Worm (Caenorhabditis elegans) whole organism, early embryonic: Measurements from ENCODE around the gene K12H6.8.

Source experiments
- F13C5.2 ChIP-seq: sonication (generic microtip); optimal IDR thresholded peaks from 2 replicates; lab custom pipeline; 2017; ENCODE audit warnings: mild to moderate bottlenecking, missing genetic modification characterization, inconsistent platforms, missing compliant biosample characterization
- aly-1 ChIP-seq: sonication (generic microtip); optimal IDR thresholded peaks from 2 replicates; lab custom pipeline; 2016; ENCODE audit warnings: missing genetic modification characterization, missing compliant biosample characterization
- ama-1 ChIP-seq: fragments of 150-350 bp; optimal IDR thresholded peaks from 2 replicates; lab custom pipeline; 2014
- ceh-13 ChIP-seq: fragments of 200-800 bp; sonication (Bioruptor generic); optimal IDR thresholded peaks from 2 replicates; lab custom pipeline; 2018; ENCODE audit warnings: mild to moderate bottlenecking, missing genetic modification characterization, missing compliant biosample characterization
- ets-7 ChIP-seq: sonication (generic microtip); optimal IDR thresholded peaks from 2 replicates; lab custom pipeline; 2016; ENCODE audit warnings: missing genotype, missing genetic modification characterization, missing compliant biosample characterization
- flt-1 ChIP-seq: fragments of 200-800 bp; sonication (Bioruptor generic); IDR thresholded peaks from 2 replicates; pipeline ENCODE4 v1.3.6; 2022; ENCODE audit warnings: missing genetic modification characterization, missing compliant biosample characterization
- hmbx-1 ChIP-seq: sonication (generic microtip); optimal IDR thresholded peaks from 2 replicates; lab custom pipeline; 2016; ENCODE audit warnings: mild to moderate bottlenecking, missing genetic modification characterization, missing compliant biosample characterization
- hmg-4 ChIP-seq: fragments of 200-800 bp; sonication (Bioruptor generic); optimal IDR thresholded peaks from 2 replicates; lab custom pipeline; 2018; ENCODE audit warnings: mild to moderate bottlenecking, missing genetic modification characterization, missing compliant biosample characterization
- sea-1 ChIP-seq: fragments of 200-800 bp; sonication (Bioruptor generic); conservative IDR thresholded peaks from 2 replicates; pipeline ENCODE4 v1.3.6; 2022; ENCODE audit warnings: missing genetic modification characterization, missing compliant biosample characterization
- tbx-37 ChIP-seq: fragments of 200-800 bp; sonication (Bioruptor generic); conservative IDR thresholded peaks from 2 replicates; pipeline ENCODE4 v1.3.6; 2022; ENCODE audit warnings: missing genetic modification reagents, missing genetic modification characterization, missing compliant biosample characterization
- tra-4 ChIP-seq: sonication (generic microtip); optimal IDR thresholded peaks from 2 replicates; lab custom pipeline; 2017; ENCODE audit warnings: missing genetic modification characterization, missing compliant biosample characterization

ce11 chrII:2804245-2804644, 23.5 kb upstream of the K12H6.8 start:
- TF ChIP-seq ama-1 (lab: Kevin White, UChicago) (no peak), sea-1 (GFP tag; lab: Robert Waterston, UW) (no peak), hmg-4 (no peak), hmbx-1 (tag; lab: Kevin White, UChicago) (no peak), ceh-13 (GFP tag; lab: Kevin White, UChicago) (no peak), ets-7 (tag; lab: Kevin White, UChicago) (no peak), F13C5.2 (tag; lab: Kevin White, UChicago) (no peak), aly-1 (tag; lab: Kevin White, UChicago) (no peak), tra-4 (tag; lab: Kevin White, UChicago) (no peak), flt-1 (GFP tag; lab: Robert Waterston, UW) (no peak), tbx-37 (GFP tag; lab: Robert Waterston, UW) (no peak)
